Worm (Caenorhabditis elegans): ENCODE data around the gene R08A2.7.

- TF ChIP-seq him-1 (tag; optimal IDR thresholded peaks at IDR 0.05) (no peak), dao-5 (tag; optimal IDR thresholded peaks at IDR 0.05) (no peak)
Measured at ce11 chrV:14725409-14725808, 2.3 kb downstream of the R08A2.7 start.
